Fruit fly (Drosophila melanogaster) whole organism, embryonic: ENCODE data around the gene corto.
A peak's percentile ranks its signal among the peaks of the same experiment; 100 is the strongest.

Experiments
- CG12104 ChIP-seq: fragments of 200-800 bp; sonication (Bioruptor generic); optimal IDR thresholded peaks from 3 replicates; lab custom pipeline; 2016; ENCODE audit warnings: missing biosample characterization, missing genetic modification characterization
- CG12391 ChIP-seq: fragments of 200-800 bp; sonication (Bioruptor generic); optimal IDR thresholded peaks from 3 replicates; lab custom pipeline; 2018; ENCODE audit warnings: missing biosample characterization, mild to moderate bottlenecking, missing genetic modification characterization, moderate library complexity
- CG14014 ChIP-seq: fragments of 200-800 bp; sonication (Bioruptor generic); IDR thresholded peaks from 2 replicates; pipeline ENCODE4 v1.3.6; 2022; ENCODE audit warnings: missing biosample characterization, missing genetic modification characterization
- CG16779 ChIP-seq: fragments of 200-800 bp; sonication (Bioruptor generic); IDR thresholded peaks from 2 replicates; pipeline ENCODE4 v1.3.6; 2022; ENCODE audit warnings: missing biosample characterization, missing genetic modification characterization
- CG16863 ChIP-seq: fragments of 200-800 bp; sonication (Bioruptor generic); optimal IDR thresholded peaks from 3 replicates; lab custom pipeline; 2016; ENCODE audit warnings: missing biosample characterization, missing genetic modification characterization
- CG17186 ChIP-seq: fragments of 200-800 bp; sonication (Bioruptor generic); optimal IDR thresholded peaks from 3 replicates; lab custom pipeline; 2017; ENCODE audit warnings: missing biosample characterization, missing genetic modification reagents, missing genetic modification characterization
- CG17385 ChIP-seq: fragments of 200-800 bp; sonication (Bioruptor generic); optimal IDR thresholded peaks from 3 replicates; lab custom pipeline; 2018; ENCODE audit warnings: missing biosample characterization, mild to moderate bottlenecking, missing genetic modification characterization
- CG17802 ChIP-seq: fragments of 200-800 bp; sonication (Bioruptor generic); optimal IDR thresholded peaks from 2 replicates; lab custom pipeline; 2018; ENCODE audit warnings: missing biosample characterization, mild to moderate bottlenecking, missing genetic modification characterization, moderate library complexity
- CG2199 ChIP-seq: fragments of 200-800 bp; sonication (Bioruptor generic); IDR thresholded peaks from 3 replicates; pipeline ENCODE4 v1.3.6; 2022; ENCODE audit warnings: missing biosample characterization, missing genetic modification characterization
- CG34224 ChIP-seq: fragments of 200-800 bp; sonication (Bioruptor generic); IDR thresholded peaks from 3 replicates; pipeline ENCODE4 v1.3.6; 2022; ENCODE audit warnings: missing biosample characterization, missing genetic modification characterization; ENCODE audit not compliant: partially characterized antibody
- CG3726 ChIP-seq: fragments of 200-800 bp; sonication (Bioruptor generic); IDR thresholded peaks from 3 replicates; pipeline ENCODE4, ENCODE4 v1.3.6; 2022; ENCODE audit warnings: missing biosample characterization, missing genetic modification characterization
- CG3838 ChIP-seq: fragments of 200-800 bp; sonication (Bioruptor generic); optimal IDR thresholded peaks from 3 replicates; lab custom pipeline; 2016; ENCODE audit warnings: missing biosample characterization, missing genetic modification characterization
- CG4360 ChIP-seq: fragments of 200-800 bp; sonication (Bioruptor generic); IDR thresholded peaks from 2 replicates; pipeline ENCODE4 v1.3.6; 2022; ENCODE audit warnings: missing biosample characterization, missing genetic modification characterization
- CG43689 ChIP-seq: fragments of 200-800 bp; sonication (Bioruptor generic); IDR thresholded peaks from 2 replicates; pipeline ENCODE4 v1.3.6; 2022; ENCODE audit warnings: missing biosample characterization, missing genetic modification characterization
- CG4404 ChIP-seq: fragments of 200-800 bp; sonication (Bioruptor generic); IDR thresholded peaks from 2 replicates; pipeline ENCODE4 v1.3.6; 2022; ENCODE audit warnings: missing biosample characterization, missing genetic modification characterization
- CG4617 ChIP-seq: fragments of 200-800 bp; sonication (Bioruptor generic); optimal IDR thresholded peaks from 3 replicates; lab custom pipeline; 2016; ENCODE audit warnings: missing biosample characterization, missing genetic modification characterization, borderline replicate concordance
- CG4820 ChIP-seq: fragments of 200-800 bp; sonication (Bioruptor generic); optimal IDR thresholded peaks from 3 replicates; lab custom pipeline; 2016; ENCODE audit warnings: missing biosample characterization, missing genetic modification characterization
- CG7357 ChIP-seq: fragments of 200-800 bp; sonication (Bioruptor generic); IDR thresholded peaks from 3 replicates; pipeline ENCODE4 v1.3.6; 2022; ENCODE audit warnings: missing biosample characterization, missing genetic modification characterization
- CG7839 ChIP-seq: fragments of 200-800 bp; sonication (Bioruptor generic); optimal IDR thresholded peaks from 3 replicates; lab custom pipeline; 2018; ENCODE audit warnings: missing biosample characterization, mild to moderate bottlenecking, missing genetic modification characterization, moderate library complexity
- CG7963 ChIP-seq: fragments of 200-800 bp; sonication (Bioruptor generic); IDR thresholded peaks from 3 replicates; pipeline ENCODE4 v1.3.6; 2022; ENCODE audit warnings: missing biosample characterization, missing genetic modification characterization; ENCODE audit not compliant: partially characterized antibody
- CG9437 ChIP-seq: fragments of 200-800 bp; sonication (Bioruptor generic); optimal IDR thresholded peaks from 2 replicates; lab custom pipeline; 2018; ENCODE audit warnings: missing biosample characterization, mild to moderate bottlenecking, missing genetic modification characterization
- Camta ChIP-seq: fragments of 200-800 bp; sonication (Bioruptor generic); optimal IDR thresholded peaks from 2 replicates; lab custom pipeline; 2016; ENCODE audit warnings: missing biosample characterization, missing genetic modification characterization
- D ChIP-seq, 2 experiments: fragments of 200-800 bp in 1 of 2; fragments of >200 bp in 1 of 2; sonication (Bioruptor generic) in 1 of 2; optimal IDR thresholded peaks; 2 replicates in 1 of 2; 3 replicates in 1 of 2; lab custom pipeline; 2017; ENCODE audit warnings: mild to moderate bottlenecking in 1 of 2, missing biosample characterization in 1 of 2, missing genetic modification characterization in 1 of 2, missing genetic modification reagents in 1 of 2
- Dek ChIP-seq: fragments of 200-800 bp; sonication (Bioruptor generic); optimal IDR thresholded peaks from 3 replicates; lab custom pipeline; 2019; ENCODE audit warnings: missing biosample characterization, mild to moderate bottlenecking, missing genetic modification characterization, moderate library complexity
- H15 ChIP-seq: fragments of 200-800 bp; sonication (Bioruptor generic); IDR thresholded peaks from 3 replicates; pipeline ENCODE4 v1.3.6; 2022; ENCODE audit warnings: missing biosample characterization, missing genetic modification characterization
- Kr ChIP-seq: fragments of 200-800 bp; sonication (Bioruptor generic); optimal IDR thresholded peaks from 2 replicates; lab custom pipeline; 2017; ENCODE audit warnings: missing biosample characterization, mild to moderate bottlenecking, missing genetic modification characterization
- MESR4 ChIP-seq: fragments of 200-800 bp; sonication (Bioruptor generic); optimal IDR thresholded peaks from 2 replicates; lab custom pipeline; 2018; ENCODE audit warnings: missing biosample characterization, mild to moderate bottlenecking, missing genetic modification characterization, moderate library complexity
- NC2β ChIP-seq: fragments of 200-800 bp; sonication (Bioruptor generic); optimal IDR thresholded peaks from 2 replicates; lab custom pipeline; 2016; ENCODE audit warnings: missing biosample characterization, missing genetic modification characterization
- Neu2 ChIP-seq: fragments of 200-800 bp; sonication (Bioruptor generic); optimal IDR thresholded peaks from 3 replicates; lab custom pipeline; 2016; ENCODE audit warnings: missing biosample characterization, missing genetic modification characterization, borderline replicate concordance
- Pdp1 ChIP-seq, 2 experiments: fragments of 200-800 bp; sonication (Bioruptor generic); optimal IDR thresholded peaks; 3 replicates each; lab custom pipeline; 2016; ENCODE audit warnings: missing biosample characterization in 2 of 2, missing genetic modification characterization in 2 of 2, mild to moderate bottlenecking in 1 of 2, moderate library complexity in 1 of 2
- Ssrp ChIP-seq: fragments of 200-800 bp; sonication (Bioruptor generic); optimal IDR thresholded peaks from 2 replicates; lab custom pipeline; 2018; ENCODE audit warnings: missing biosample characterization, mild to moderate bottlenecking, missing genetic modification characterization, moderate library complexity
- Taf1 ChIP-seq: fragments of 200-800 bp; sonication (Bioruptor generic); IDR thresholded peaks from 2 replicates; pipeline ENCODE4 v1.3.6; 2022; ENCODE audit warnings: missing biosample characterization, missing genetic modification characterization
- Xrp1 ChIP-seq: fragments of 200-800 bp; sonication (Bioruptor generic); IDR thresholded peaks from 2 replicates; pipeline ENCODE4 v1.3.6; 2022; ENCODE audit warnings: missing biosample characterization, missing genetic modification characterization
- az2 ChIP-seq: fragments of 200-800 bp; sonication (Bioruptor generic); optimal IDR thresholded peaks from 3 replicates; lab custom pipeline; 2016; ENCODE audit warnings: missing biosample characterization, missing genetic modification characterization
- corto ChIP-seq: fragments of 200-800 bp; sonication (Bioruptor generic); optimal IDR thresholded peaks from 2 replicates; lab custom pipeline; 2016; ENCODE audit warnings: missing biosample characterization, mild to moderate bottlenecking, missing genetic modification characterization, moderate library complexity
- crc ChIP-seq: fragments of 200-800 bp; sonication (Bioruptor generic); optimal IDR thresholded peaks from 2 replicates; lab custom pipeline; 2016; ENCODE audit warnings: missing biosample characterization, missing genetic modification characterization
- crp ChIP-seq, 2 experiments: fragments of 200-800 bp; sonication (Bioruptor generic); optimal IDR thresholded peaks; 2 replicates in 1 of 2; 3 replicates in 1 of 2; lab custom pipeline; 2017; ENCODE audit warnings: missing biosample characterization in 2 of 2, missing genetic modification characterization in 2 of 2, mild to moderate bottlenecking in 1 of 2, moderate library complexity in 1 of 2
- onecut ChIP-seq: fragments of 200-800 bp; sonication (Bioruptor generic); IDR thresholded peaks from 2 replicates; pipeline ENCODE4 v1.3.6; 2022; ENCODE audit warnings: missing biosample characterization, missing genetic modification characterization
- pum ChIP-seq: fragments of 200-800 bp; sonication (Bioruptor generic); optimal IDR thresholded peaks from 2 replicates; lab custom pipeline; 2016; ENCODE audit warnings: missing biosample characterization, missing genetic modification characterization
- schlank ChIP-seq: fragments of 200-800 bp; sonication (Bioruptor generic); optimal IDR thresholded peaks from 2 replicates; lab custom pipeline; 2018; ENCODE audit warnings: missing biosample characterization, mild to moderate bottlenecking, missing genetic modification characterization
- sim ChIP-seq: fragments of 200-800 bp; sonication (Bioruptor generic); IDR thresholded peaks from 2 replicates; pipeline ENCODE4 v1.3.6; 2022; ENCODE audit warnings: missing biosample characterization, missing genetic modification characterization
- sima ChIP-seq: fragments of 200-800 bp; sonication (Bioruptor generic); optimal IDR thresholded peaks from 2 replicates; lab custom pipeline; 2016; ENCODE audit warnings: missing biosample characterization, missing genetic modification characterization
- tgo ChIP-seq: fragments of 200-800 bp; sonication (Bioruptor generic); IDR thresholded peaks from 3 replicates; pipeline ENCODE4 v1.3.6; 2022; ENCODE audit warnings: missing biosample characterization, missing genetic modification characterization
- tll ChIP-seq, 2 experiments: fragments of 200-800 bp in 1 of 2; fragments of >200 bp in 1 of 2; sonication (Bioruptor generic) in 1 of 2; optimal IDR thresholded peaks; 2 replicates each; lab custom pipeline; 2017 to 2019; ENCODE audit warnings: missing biosample characterization in 2 of 2, missing genetic modification characterization in 2 of 2, mild to moderate bottlenecking in 1 of 2, moderate library complexity in 1 of 2
- toy ChIP-seq: fragments of 200-800 bp; sonication (Bioruptor generic); IDR thresholded peaks from 2 replicates; pipeline ENCODE4 v1.3.6; 2022; ENCODE audit warnings: missing biosample characterization, missing genetic modification characterization
- trem ChIP-seq: fragments of 200-800 bp; optimal IDR thresholded peaks from 3 replicates; lab custom pipeline; 2019; ENCODE audit warnings: missing biosample characterization, mild to moderate bottlenecking, missing genetic modification characterization, moderate library complexity
- ttk ChIP-seq: fragments of 200-800 bp; sonication (Bioruptor generic); IDR thresholded peaks from 2 replicates; pipeline ENCODE4 v2.1.2; 2022; ENCODE audit warnings: missing biosample characterization, missing genetic modification characterization
- unc-4 ChIP-seq: fragments of 200-800 bp; sonication (Bioruptor generic); IDR thresholded peaks from 2 replicates; pipeline ENCODE4 v1.3.6; 2022; ENCODE audit warnings: missing biosample characterization, missing genetic modification characterization; ENCODE audit not compliant: partially characterized antibody
- zfh2 ChIP-seq: fragments of 200-800 bp; sonication (Bioruptor generic); optimal IDR thresholded peaks from 2 replicates; lab custom pipeline; 2016; ENCODE audit warnings: missing biosample characterization, missing genetic modification characterization

corto gene

dm6 chr3R:5127790-5128243, 40.9 kb upstream of the corto start, which contains the start of gene RabGGTa (continued):
- 0 out of 2 replicates have a peak, but pooled peaks have one; percentile 19 for TF ChIP-seq onecut
- TF ChIP-seq CG17186 = no peak
- peak; percentile 3 for TF ChIP-seq CG16863
- no peak for TF ChIP-seq CG16779 (GFP tag; lab: Robert Waterston, UW)
- TF ChIP-seq MESR4 (GFP tag; lab: Kevin White, UChicago) = peak; percentile 91
- TF ChIP-seq Xrp1 (GFP tag; lab: Robert Waterston, UW) = peak; percentile 79
- peak; percentile 53 for TF ChIP-seq pum (GFP tag; lab: Kevin White, UChicago)
- peak; percentile 73 for TF ChIP-seq tgo (GFP tag; lab: Robert Waterston, UW)
- peak; percentile 71 for TF ChIP-seq CG7839 (tag; lab: Kevin White, UChicago)
- peak; percentile 85 for TF ChIP-seq CG12391
- TF ChIP-seq crc (GFP tag; lab: Kevin White, UChicago) = peak; percentile 39
- peak; percentile 39 for TF ChIP-seq CG4820 (GFP tag; lab: Kevin White, UChicago)
- no peak for TF ChIP-seq CG4404
- 0 out of 2 replicates have a peak, but pooled peaks have one; percentile 20 for TF ChIP-seq toy
- 0 out of 3 replicates have a peak, but pooled peaks have one; percentile 62 for TF ChIP-seq CG3726 (GFP tag; lab: Robert Waterston, UW)
- no peak for TF ChIP-seq tll (GFP tag; optimal IDR thresholded peaks at IDR 0.05; lab: Kevin White, UChicago)
- TF ChIP-seq unc-4 (GFP tag; lab: Robert Waterston, UW) = no peak
- TF ChIP-seq CG43689 (GFP tag; lab: Robert Waterston, UW) = no peak
- TF ChIP-seq schlank (tag; lab: Kevin White, UChicago) = no peak
- TF ChIP-seq CG4617 (GFP tag; lab: Kevin White, UChicago) = peak; percentile 73
- TF ChIP-seq Pdp1 (GFP tag; optimal IDR thresholded peaks at IDR 0.05; lab: Kevin White, UChicago) = peak; percentile 45 to 48
- TF ChIP-seq H15 (GFP tag; lab: Robert Waterston, UW) = peak; percentile 54; the same call in 1 of the 3 replicates
- TF ChIP-seq CG34224 (GFP tag; lab: Robert Waterston, UW) = no peak
- no peak for TF ChIP-seq CG4360
- TF ChIP-seq NC2β (GFP tag; lab: Kevin White, UChicago) = peak; percentile 12
- peak in 1 of 2 experiments; percentile 0 for TF ChIP-seq crp (GFP tag; optimal IDR thresholded peaks at IDR 0.05; lab: Kevin White, UChicago)
- TF ChIP-seq corto (GFP tag; lab: Kevin White, UChicago) = no peak
- TF ChIP-seq CG9437 (GFP tag; lab: Kevin White, UChicago) = peak; percentile 51
- TF ChIP-seq CG3838 (GFP tag; lab: Kevin White, UChicago) = no peak
- no peak for TF ChIP-seq sim (GFP tag; lab: Robert Waterston, UW)
- no peak for TF ChIP-seq sima
- TF ChIP-seq Dek (tag; lab: Kevin White, UChicago) = peak; percentile 76
- TF ChIP-seq az2 (GFP tag; lab: Kevin White, UChicago) = peak; percentile 57
- no peak for TF ChIP-seq D (optimal IDR thresholded peaks at IDR 0.05; lab: Kevin White, UChicago)
- TF ChIP-seq D (GFP tag; optimal IDR thresholded peaks at IDR 0.05; lab: Kevin White, UChicago) = peak; percentile 57
- peak; percentile 38; the same call in 1 of the 2 replicates for TF ChIP-seq Taf1 (GFP tag; lab: Robert Waterston, UW)
- 0 out of 3 replicates have a peak, but pooled peaks have one; percentile 46 for TF ChIP-seq CG7357 (GFP tag; lab: Robert Waterston, UW)
- peak; percentile 13 for TF ChIP-seq CG17802 (tag; lab: Kevin White, UChicago)
- peak; percentile 42 for TF ChIP-seq CG12104
- TF ChIP-seq Neu2 (GFP tag; lab: Kevin White, UChicago) = no peak
- TF ChIP-seq Kr (GFP tag; lab: Kevin White, UChicago) = no peak
- TF ChIP-seq trem (tag; lab: Kevin White, UChicago) = peak; percentile 66
- 0 out of 3 replicates have a peak, but pooled peaks have one; percentile 16 for TF ChIP-seq CG2199 (GFP tag; lab: Robert Waterston, UW)
- TF ChIP-seq zfh2 (GFP tag; lab: Kevin White, UChicago) = peak; percentile 46
- peak; percentile 46; the same call in 1 of the 2 replicates for TF ChIP-seq ttk (GFP tag; lab: Robert Waterston, UW)
- peak; percentile 51 for TF ChIP-seq Camta (GFP tag; lab: Kevin White, UChicago)
- peak; percentile 67 for TF ChIP-seq CG17385 (GFP tag; lab: Kevin White, UChicago)
- peak; percentile 79 for TF ChIP-seq Ssrp
- peak; percentile 78 for TF ChIP-seq CG14014 (GFP tag; lab: Robert Waterston, UW)
- TF ChIP-seq CG7963 (GFP tag; lab: Robert Waterston, UW) = no peak
